Worm (Caenorhabditis elegans) whole organism, L4 larva: ENCODE data around the gene B0286.1.

ENCODE experiments used
- D1046.2 ChIP-seq: fragments of 200-800 bp; sonication (Bioruptor generic); IDR thresholded peaks from 2 replicates; pipeline ENCODE4 v1.3.6; 2022; ENCODE audit warnings: missing genetic modification characterization, missing compliant biosample characterization
- F10B5.3 ChIP-seq: sonication (generic microtip); optimal IDR thresholded peaks from 2 replicates; lab custom pipeline; 2016; ENCODE audit warnings: mild to moderate bottlenecking, missing genetic modification characterization, missing compliant biosample characterization
- F37D6.2 ChIP-seq: sonication (generic microtip); optimal IDR thresholded peaks from 2 replicates; lab custom pipeline; 2016; ENCODE audit warnings: mild to moderate bottlenecking, missing genetic modification characterization, missing compliant biosample characterization
- aha-1 ChIP-seq: fragments of 150-350 bp; peaks from one replicate; lab custom pipeline; 2014; ENCODE audit warnings: missing biosample characterization, missing genetic modification characterization
- ctbp-1 ChIP-seq: fragments of 200-800 bp; sonication (Bioruptor generic); IDR thresholded peaks from 2 replicates; pipeline ENCODE4 v1.3.6; 2022; ENCODE audit warnings: missing genetic modification reagents, missing genetic modification characterization, missing compliant biosample characterization
- daf-8 ChIP-seq: fragments of 200-800 bp; sonication (Bioruptor generic); IDR thresholded peaks from 2 replicates; pipeline ENCODE4 v1.3.6; 2022; ENCODE audit warnings: missing genetic modification characterization, missing compliant biosample characterization
- dmd-6 ChIP-seq: fragments of 200-800 bp; sonication (Bioruptor generic); IDR thresholded peaks from 2 replicates; pipeline ENCODE4 v1.3.6; 2022; ENCODE audit warnings: missing genetic modification reagents, missing genetic modification characterization, missing compliant biosample characterization
- dmd-9 ChIP-seq: fragments of 200-800 bp; sonication (Bioruptor generic); IDR thresholded peaks from 2 replicates; pipeline ENCODE4 v1.3.6; 2022; ENCODE audit warnings: missing genetic modification reagents, missing genetic modification characterization, missing compliant biosample characterization
- duxl-1 ChIP-seq: sonication (generic microtip); optimal IDR thresholded peaks from 2 replicates; lab custom pipeline; 2016; ENCODE audit warnings: mild to moderate bottlenecking, missing genetic modification characterization, moderate library complexity, missing compliant biosample characterization; ENCODE audit not compliant: poor library complexity
- gei-8 ChIP-seq: fragments of 200-800 bp; sonication (Bioruptor generic); optimal IDR thresholded peaks from 2 replicates; lab custom pipeline; 2018; ENCODE audit warnings: mild to moderate bottlenecking, missing genetic modification characterization, missing compliant biosample characterization
- hif-1 ChIP-seq, 2 experiments: sonication (generic microtip); optimal IDR thresholded peaks; 2 replicates each; lab custom pipeline; 2016 to 2017; ENCODE audit warnings: missing compliant biosample characterization in 2 of 2, missing genetic modification characterization in 2 of 2, missing genetic modification reagents in 2 of 2, missing genotype in 2 of 2, mild to moderate bottlenecking in 1 of 2
- hlh-30 ChIP-seq: sonication (generic microtip); optimal IDR thresholded peaks from 2 replicates; lab custom pipeline; 2017; ENCODE audit warnings: antibody characterized with exemption, mild to moderate bottlenecking, missing genetic modification characterization, missing compliant biosample characterization; ENCODE audit not compliant: insufficient read depth
- hmg-1.1 ChIP-seq: fragments of 200-800 bp; sonication (Bioruptor generic); IDR thresholded peaks from 2 replicates; pipeline ENCODE4 v1.3.6; 2022; ENCODE audit warnings: missing genetic modification reagents, missing genetic modification characterization, missing compliant biosample characterization
- jun-1 ChIP-seq: fragments of 150-350 bp; optimal IDR thresholded peaks from 2 replicates; lab custom pipeline; 2014; ENCODE audit warnings: missing biosample characterization, missing genetic modification reagents, missing genetic modification characterization
- lin-13 ChIP-seq: fragments of 150-350 bp; optimal IDR thresholded peaks from 2 replicates; lab custom pipeline; 2014; ENCODE audit warnings: missing biosample characterization, missing genetic modification reagents, missing genetic modification characterization
- lin-39 ChIP-seq: fragments of 150-350 bp; optimal IDR thresholded peaks from 2 replicates; lab custom pipeline; 2014; ENCODE audit warnings: missing biosample characterization, missing genetic modification reagents, missing genetic modification characterization
- lsy-2 ChIP-seq, 2 experiments: fragments of 150-350 bp in 1 of 2; sonication (generic microtip) in 1 of 2; optimal IDR thresholded peaks; 2 replicates each; lab custom pipeline; 2014 to 2017; ENCODE audit warnings: missing biosample characterization in 2 of 2, missing genetic modification characterization in 2 of 2
- mdl-1 ChIP-seq, 2 experiments: fragments of 150-350 bp in 1 of 2; sonication (generic microtip) in 1 of 2; optimal IDR thresholded peaks; 2 replicates each; lab custom pipeline; 2014 to 2017; ENCODE audit warnings: missing biosample characterization in 2 of 2, missing genetic modification characterization in 2 of 2
- mes-2 ChIP-seq: sonication (generic microtip); optimal IDR thresholded peaks from 2 replicates; lab custom pipeline; 2016; ENCODE audit warnings: missing genotype, mild to moderate bottlenecking, missing genetic modification characterization, missing compliant biosample characterization; ENCODE audit not compliant: poor library complexity, severe bottlenecking
- mxl-2 ChIP-seq: fragments of 200-800 bp; sonication (Bioruptor generic); conservative IDR thresholded peaks from 2 replicates; pipeline ENCODE4 v1.3.6; 2022; ENCODE audit warnings: missing genetic modification reagents, missing genetic modification characterization, missing compliant biosample characterization
- mxl-3 ChIP-seq: fragments of 200-800 bp; sonication (Bioruptor generic); optimal IDR thresholded peaks from 2 replicates; lab custom pipeline; 2018; ENCODE audit warnings: mild to moderate bottlenecking, missing genetic modification characterization, missing compliant biosample characterization
- nhr-102 ChIP-seq: sonication (generic microtip); optimal IDR thresholded peaks from 2 replicates; lab custom pipeline; 2016; ENCODE audit warnings: mild to moderate bottlenecking, missing genetic modification characterization, moderate library complexity, missing compliant biosample characterization
- nhr-237 ChIP-seq: sonication (generic microtip); optimal IDR thresholded peaks from 2 replicates; lab custom pipeline; 2017; ENCODE audit warnings: missing biosample characterization, missing genetic modification characterization
- nhr-25 ChIP-seq: sonication (generic microtip); optimal IDR thresholded peaks from 2 replicates; lab custom pipeline; 2017; ENCODE audit warnings: missing genetic modification characterization, mild to moderate bottlenecking, missing compliant biosample characterization, antibody characterized with exemption, moderate library complexity, borderline replicate concordance; ENCODE audit not compliant: insufficient read depth
- nhr-28 ChIP-seq: fragments of 150-350 bp; optimal IDR thresholded peaks from 2 replicates; lab custom pipeline; 2014; ENCODE audit warnings: missing biosample characterization, missing genetic modification characterization
- nhr-42 ChIP-seq: fragments of 200-800 bp; sonication (Bioruptor generic); IDR thresholded peaks from 2 replicates; pipeline ENCODE4 v1.3.6; 2022; ENCODE audit warnings: missing genetic modification characterization, missing compliant biosample characterization
- nhr-48 ChIP-seq: sonication (generic microtip); optimal IDR thresholded peaks from 2 replicates; lab custom pipeline; 2016; ENCODE audit warnings: mild to moderate bottlenecking, missing genetic modification characterization, missing compliant biosample characterization
- nhr-6 ChIP-seq: fragments of 150-350 bp; optimal IDR thresholded peaks from 2 replicates; lab custom pipeline; 2014; ENCODE audit warnings: missing biosample characterization, missing genetic modification characterization
- nhr-77 ChIP-seq: fragments of 150-350 bp; optimal IDR thresholded peaks from 2 replicates; lab custom pipeline; 2014; ENCODE audit warnings: missing biosample characterization, missing genetic modification characterization
- pqm-1 ChIP-seq: sonication (generic microtip); optimal IDR thresholded peaks from 2 replicates; lab custom pipeline; 2017; ENCODE audit warnings: missing biosample characterization, missing genetic modification characterization
- sdz-12 ChIP-seq: fragments of 200-800 bp; sonication (Bioruptor generic); optimal IDR thresholded peaks from 2 replicates; lab custom pipeline; 2018; ENCODE audit warnings: mild to moderate bottlenecking, missing genetic modification characterization, missing compliant biosample characterization
- set-16 ChIP-seq: fragments of 200-800 bp; sonication (Bioruptor generic); IDR thresholded peaks from 2 replicates; pipeline ENCODE4 v1.3.6; 2022; ENCODE audit warnings: missing genetic modification reagents, missing genetic modification characterization, missing compliant biosample characterization
- spr-3 ChIP-seq: fragments of 200-800 bp; sonication (Bioruptor generic); optimal IDR thresholded peaks from 2 replicates; lab custom pipeline; 2018; ENCODE audit warnings: mild to moderate bottlenecking, missing genetic modification characterization, missing compliant biosample characterization
- tag-97 ChIP-seq: fragments of 200-800 bp; sonication (Bioruptor generic); IDR thresholded peaks from 2 replicates; pipeline ENCODE4 v1.3.6; 2022; ENCODE audit warnings: missing genetic modification characterization, missing compliant biosample characterization
- unc-130 ChIP-seq: sonication (generic microtip); optimal IDR thresholded peaks from 2 replicates; lab custom pipeline; 2016; ENCODE audit warnings: missing genetic modification reagents, missing genetic modification characterization, missing compliant biosample characterization
- unc-39 ChIP-seq: sonication (generic microtip); optimal IDR thresholded peaks from 2 replicates; lab custom pipeline; 2017; ENCODE audit warnings: missing biosample characterization, missing genetic modification characterization
- unc-62 ChIP-seq, 3 experiments: fragments of 150-350 bp in 1 of 3; sonication (generic microtip); optimal IDR thresholded peaks in 2 of 3; peaks in 1 of 3; 1 replicate in 1 of 3; 2 replicates in 2 of 3; lab custom pipeline; 2014 to 2017; ENCODE audit warnings: missing biosample characterization in 3 of 3, missing genetic modification characterization in 3 of 3, missing genetic modification reagents in 3 of 3, missing genotype in 1 of 3
- vab-7 ChIP-seq: fragments of 200-800 bp; sonication (Bioruptor generic); IDR thresholded peaks from 2 replicates; pipeline ENCODE4 v1.3.6; 2022; ENCODE audit warnings: missing genetic modification reagents, missing genetic modification characterization, missing compliant biosample characterization
- zfp-2 ChIP-seq: sonication (generic microtip); optimal IDR thresholded peaks from 2 replicates; lab custom pipeline; 2016; ENCODE audit warnings: mild to moderate bottlenecking, missing genetic modification characterization, missing compliant biosample characterization
- zip-11 ChIP-seq: fragments of 200-800 bp; sonication (Bioruptor generic); IDR thresholded peaks from 2 replicates; pipeline ENCODE4 v1.3.6; 2022; ENCODE audit warnings: missing genetic modification characterization, missing compliant biosample characterization

The B0286.1 gene

ce11 chrII:4394438-4394837 is 16.1 kb downstream of the B0286.1 start:
- TF ChIP-seq mdl-1 (tag; optimal IDR thresholded peaks at IDR 0.05; lab: Kevin White, UChicago) (peak in 1 of 2 experiments; percentile 0), tag-97 (no peak), aha-1 (tag; lab: Kevin White, UChicago) (peak; percentile 65), spr-3 (GFP tag; lab: Kevin White, UChicago) (no peak), mxl-3 (peak; percentile 16)

- TF ChIP-seq nhr-48 (tag; lab: Kevin White, UChicago): no peak
- no peak for TF ChIP-seq tag-97
- TF ChIP-seq nhr-42 (GFP tag; lab: Robert Waterston, UW): no peak
- TF ChIP-seq unc-130 (GFP tag; lab: Kevin White, UChicago): no peak
- peak in 1 of 2 experiments; percentile 17 for TF ChIP-seq unc-62 (GFP tag; optimal IDR thresholded peaks at IDR 0.05 in 1 of 2; lab: Kevin White, UChicago)
- TF ChIP-seq unc-62 (tag; optimal IDR thresholded peaks at IDR 0.05; lab: Kevin White, UChicago): no peak
- no peak for TF ChIP-seq nhr-102
- no peak for TF ChIP-seq dmd-9 (GFP tag; lab: Robert Waterston, UW)
- peak; percentile 87 for TF ChIP-seq aha-1 (tag; lab: Kevin White, UChicago)
- TF ChIP-seq, all 104 proteins: peak for 2
Observed at ce11 chrII:4405358-4405757, 27.1 kb downstream of the B0286.1 start, which contains the start of gene ZK430.5. Gene ZK430.5, plus strand, starts transcription at chrII:4405658.

DNA sequence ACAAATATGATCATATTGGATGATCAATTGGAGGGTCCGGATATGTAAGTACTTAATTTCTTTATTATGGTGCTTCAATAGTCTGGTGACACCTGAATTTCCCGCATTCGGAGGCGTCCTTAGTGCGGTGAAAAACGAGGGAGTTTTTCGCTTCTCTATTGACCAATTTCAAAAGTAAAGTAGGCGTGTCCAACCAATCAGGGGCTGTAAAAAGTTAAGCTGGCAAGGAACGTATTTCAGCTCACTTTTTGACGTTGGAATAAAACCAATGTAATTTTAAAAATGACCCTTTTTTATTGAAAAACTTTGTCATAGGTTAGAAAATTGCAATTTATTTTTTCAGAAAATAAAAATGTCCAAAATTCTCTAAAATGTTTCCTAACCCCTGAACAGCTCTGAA is 31.4 kb downstream of the B0286.1 start:
- TF ChIP-seq vab-7 (no peak), ctbp-1 (GFP tag; lab: Robert Waterston, UW) (no peak), D1046.2 (GFP tag; lab: Robert Waterston, UW) (no peak), F10B5.3 (tag; lab: Kevin White, UChicago) (no peak), lin-13 (GFP tag; lab: Kevin White, UChicago) (no peak), daf-8 (GFP tag; lab: Robert Waterston, UW) (no peak), zip-11 (GFP tag; lab: Robert Waterston, UW) (no peak)

ce11 chrII:4417333-4417732 is 39.0 kb downstream of the B0286.1 start, which contains the start of gene sod-5:
Gene sod-5, plus strand, starts transcription at chrII:4417633.
- no peak for TF ChIP-seq set-16 (GFP tag; lab: Robert Waterston, UW)
- no peak for TF ChIP-seq unc-39 (tag; lab: Kevin White, UChicago)
- TF ChIP-seq aha-1 (tag; lab: Kevin White, UChicago): no peak
- no peak for TF ChIP-seq hlh-30 (tag; lab: Kevin White, UChicago)
- no peak for TF ChIP-seq dmd-6 (GFP tag; lab: Robert Waterston, UW)
- no peak for TF ChIP-seq unc-62 (GFP tag; optimal IDR thresholded peaks at IDR 0.05 in 1 of 2; lab: Kevin White, UChicago)
- TF ChIP-seq unc-62 (tag; optimal IDR thresholded peaks at IDR 0.05; lab: Kevin White, UChicago): no peak
- no peak for TF ChIP-seq nhr-6 (tag; lab: Kevin White, UChicago)
- TF ChIP-seq lin-39 (tag; lab: Kevin White, UChicago): no peak

DNA sequence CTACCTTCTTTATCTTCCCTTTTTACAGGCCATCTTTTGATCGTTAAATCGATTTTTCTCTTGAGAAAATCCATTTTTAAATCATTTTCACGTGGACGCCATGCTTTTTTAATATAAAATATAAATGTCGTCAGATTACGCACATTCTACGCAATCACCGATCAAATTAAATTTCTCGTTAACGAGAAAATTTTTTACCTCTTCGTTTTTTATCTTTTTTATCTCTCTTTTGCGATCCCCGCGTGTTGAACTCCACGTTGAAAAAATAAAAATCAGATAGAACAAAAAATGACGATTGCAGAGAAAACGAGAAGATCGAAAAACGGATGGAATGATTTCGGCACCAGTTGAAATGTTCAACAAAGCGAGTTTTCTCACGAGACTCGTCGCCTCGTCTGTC is 41.7 kb downstream of the B0286.1 start, which contains the start of gene bpnt-1:
TSS of gene bpnt-1 (plus strand) at position 301 of the 400 bp plus-strand sequence.
- TF ChIP-seq duxl-1 (tag; lab: Kevin White, UChicago) (no peak), nhr-237 (tag; lab: Kevin White, UChicago) (no peak), nhr-28 (peak; percentile 12), mxl-3 (peak; percentile 13), hlh-30 (tag; lab: Kevin White, UChicago) (peak; percentile 39), mdl-1 (tag; optimal IDR thresholded peaks at IDR 0.05; lab: Kevin White, UChicago) (peak in 1 of 2 experiments; percentile 19)

- TF ChIP-seq mxl-2 (GFP tag; lab: Robert Waterston, UW) (no peak), pqm-1 (tag; lab: Kevin White, UChicago) (no peak), nhr-77 (tag; lab: Kevin White, UChicago) (no peak), F10B5.3 (tag; lab: Kevin White, UChicago) (no peak), gei-8 (no peak), hif-1 (tag; optimal IDR thresholded peaks at IDR 0.05; lab: Kevin White, UChicago) (no peak), F37D6.2 (tag; lab: Kevin White, UChicago) (no peak), lsy-2 (tag; optimal IDR thresholded peaks at IDR 0.05; lab: Kevin White, UChicago) (peak in 1 of 2 experiments; percentile 39), mes-2 (peak; percentile 34), jun-1 (tag; lab: Kevin White, UChicago) (no peak), sdz-12 (GFP tag; lab: Kevin White, UChicago) (no peak), hmg-1.1 (GFP tag; lab: Robert Waterston, UW) (0 out of 2 replicates have a peak, but pooled peaks have one; percentile 11), zfp-2 (tag; lab: Kevin White, UChicago) (no peak), nhr-25 (tag; lab: Kevin White, UChicago) (no peak)
Observed at ce11 chrII:4424807-4425206, 46.5 kb downstream of the B0286.1 start, which contains the start of the genes dcaf-13 and toe-1. Gene dcaf-13, minus strand, starts transcription at chrII:4424902. Gene toe-1, plus strand, starts transcription at chrII:4425167.
